Worm (Caenorhabditis elegans) whole organism, late embryonic: Measurements from ENCODE around the gene C25F6.1.

ENCODE experiments used
- C08G9.2 ChIP-seq: sonication (generic microtip); optimal IDR thresholded peaks from 2 replicates; lab custom pipeline; 2016; ENCODE audit warnings: mild to moderate bottlenecking, missing genetic modification characterization, moderate library complexity, missing compliant biosample characterization
- C38D4.7 ChIP-seq: fragments of 200-800 bp; sonication (Bioruptor generic); optimal IDR thresholded peaks from 2 replicates; lab custom pipeline; 2018; ENCODE audit warnings: mild to moderate bottlenecking, missing genetic modification characterization, moderate library complexity, missing compliant biosample characterization
- F13H6.1 ChIP-seq: sonication (generic microtip); optimal IDR thresholded peaks from 2 replicates; lab custom pipeline; 2016; ENCODE audit warnings: missing genetic modification characterization, missing compliant biosample characterization
- K02D7.2 ChIP-seq: sonication (generic microtip); optimal IDR thresholded peaks from 2 replicates; lab custom pipeline; 2017; ENCODE audit warnings: mild to moderate bottlenecking, missing genetic modification characterization, missing compliant biosample characterization
- Y22D7AL.16 ChIP-seq: sonication (generic microtip); optimal IDR thresholded peaks from 2 replicates; lab custom pipeline; 2016; ENCODE audit warnings: missing genetic modification characterization, missing compliant biosample characterization
- ama-1 ChIP-seq: fragments of 150-350 bp; optimal IDR thresholded peaks from 2 replicates; lab custom pipeline; 2014
- ceh-18 ChIP-seq: sonication (generic microtip); optimal IDR thresholded peaks from 2 replicates; lab custom pipeline; 2016; ENCODE audit warnings: missing genetic modification characterization, missing compliant biosample characterization
- ceh-19 ChIP-seq: fragments of 200-800 bp; sonication (Bioruptor generic); optimal IDR thresholded peaks from 2 replicates; lab custom pipeline; 2018; ENCODE audit warnings: mild to moderate bottlenecking, missing genetic modification characterization, missing compliant biosample characterization
- ceh-2 ChIP-seq: sonication (generic microtip); optimal IDR thresholded peaks from 2 replicates; lab custom pipeline; 2016; ENCODE audit warnings: missing genotype, missing genetic modification characterization, missing compliant biosample characterization
- ceh-22 ChIP-seq: sonication (generic microtip); optimal IDR thresholded peaks from 2 replicates; lab custom pipeline; 2017; ENCODE audit warnings: missing biosample characterization, missing genetic modification characterization
- ceh-24 ChIP-seq: sonication (generic microtip); optimal IDR thresholded peaks from 2 replicates; lab custom pipeline; 2016; ENCODE audit warnings: mild to moderate bottlenecking, missing genetic modification characterization, missing compliant biosample characterization
- ceh-30 ChIP-seq: fragments of 150-350 bp; optimal IDR thresholded peaks from 2 replicates; lab custom pipeline; 2014; ENCODE audit warnings: missing biosample characterization, missing genetic modification characterization
- ceh-31 ChIP-seq: sonication (generic microtip); optimal IDR thresholded peaks from 2 replicates; lab custom pipeline; 2016; ENCODE audit warnings: missing genetic modification characterization, missing compliant biosample characterization
- ceh-34 ChIP-seq: sonication (generic microtip); optimal IDR thresholded peaks from 2 replicates; lab custom pipeline; 2016; ENCODE audit warnings: mild to moderate bottlenecking, missing genetic modification characterization, missing compliant biosample characterization
- ceh-9 ChIP-seq: sonication (generic microtip); optimal IDR thresholded peaks from 2 replicates; lab custom pipeline; 2016; ENCODE audit warnings: mild to moderate bottlenecking, missing genetic modification characterization, inconsistent platforms, missing compliant biosample characterization
- che-1 ChIP-seq: sonication (generic microtip); optimal IDR thresholded peaks from 2 replicates; lab custom pipeline; 2016; ENCODE audit warnings: mild to moderate bottlenecking, missing genetic modification characterization, missing compliant biosample characterization
- dmd-4 ChIP-seq: sonication (generic microtip); optimal IDR thresholded peaks from 2 replicates; lab custom pipeline; 2016; ENCODE audit warnings: borderline replicate concordance, missing genetic modification characterization, missing compliant biosample characterization
- dve-1 ChIP-seq: sonication (generic microtip); optimal IDR thresholded peaks from 2 replicates; lab custom pipeline; 2017; ENCODE audit warnings: antibody characterized with exemption, mild to moderate bottlenecking, missing genetic modification characterization, missing compliant biosample characterization
- elt-4 ChIP-seq: sonication (generic microtip); optimal IDR thresholded peaks from 2 replicates; lab custom pipeline; 2016; ENCODE audit warnings: missing genetic modification characterization, missing compliant biosample characterization
- eyg-1 ChIP-seq: sonication (generic microtip); optimal IDR thresholded peaks from 2 replicates; lab custom pipeline; 2016; ENCODE audit warnings: missing genotype, missing genetic modification characterization, missing compliant biosample characterization
- fax-1 ChIP-seq: sonication (generic microtip); optimal IDR thresholded peaks from 2 replicates; lab custom pipeline; 2016; ENCODE audit warnings: missing genotype, missing genetic modification characterization, missing compliant biosample characterization
- hlh-15 ChIP-seq: sonication (generic microtip); optimal IDR thresholded peaks from 2 replicates; lab custom pipeline; 2016; ENCODE audit warnings: missing genetic modification characterization, missing compliant biosample characterization
- lim-6 ChIP-seq: sonication (generic microtip); optimal IDR thresholded peaks from 2 replicates; lab custom pipeline; 2016; ENCODE audit warnings: missing genetic modification characterization, missing compliant biosample characterization
- lin-11 ChIP-seq: fragments of 200-800 bp; sonication (Bioruptor generic); optimal IDR thresholded peaks from 2 replicates; lab custom pipeline; 2018; ENCODE audit warnings: mild to moderate bottlenecking, missing genetic modification characterization, missing compliant biosample characterization
- madf-2 ChIP-seq: sonication (generic microtip); optimal IDR thresholded peaks from 2 replicates; lab custom pipeline; 2017; ENCODE audit warnings: missing genetic modification characterization, missing compliant biosample characterization
- mec-3 ChIP-seq: sonication (generic microtip); optimal IDR thresholded peaks from 2 replicates; lab custom pipeline; 2016; ENCODE audit warnings: borderline replicate concordance, missing genetic modification characterization, missing compliant biosample characterization
- npax-4 ChIP-seq: sonication (generic microtip); optimal IDR thresholded peaks from 2 replicates; lab custom pipeline; 2016; ENCODE audit warnings: missing genetic modification characterization, missing compliant biosample characterization
- odd-2 ChIP-seq: sonication (generic microtip); optimal IDR thresholded peaks from 2 replicates; lab custom pipeline; 2017; ENCODE audit warnings: antibody characterized with exemption, mild to moderate bottlenecking, missing genetic modification characterization, missing compliant biosample characterization
- pat-9 ChIP-seq: fragments of 200-800 bp; sonication (Bioruptor generic); optimal IDR thresholded peaks from 2 replicates; lab custom pipeline; 2018; ENCODE audit warnings: mild to moderate bottlenecking, missing genetic modification characterization, moderate library complexity, missing compliant biosample characterization
- pha-2 ChIP-seq: sonication (generic microtip); optimal IDR thresholded peaks from 2 replicates; lab custom pipeline; 2017; ENCODE audit warnings: mild to moderate bottlenecking, missing genetic modification characterization, missing compliant biosample characterization
- pros-1 ChIP-seq: fragments of 150-350 bp; optimal IDR thresholded peaks from 2 replicates; lab custom pipeline; 2014; ENCODE audit warnings: missing biosample characterization, missing genetic modification reagents, missing genetic modification characterization
- rnt-1 ChIP-seq: sonication (generic microtip); optimal IDR thresholded peaks from 2 replicates; lab custom pipeline; 2016; ENCODE audit warnings: missing genetic modification characterization, missing compliant biosample characterization
- sdc-2 ChIP-seq: sonication (generic microtip); optimal IDR thresholded peaks from 2 replicates; lab custom pipeline; 2016; ENCODE audit warnings: missing genotype, missing genetic modification characterization, missing compliant biosample characterization
- sox-2 ChIP-seq: fragments of 200-800 bp; sonication (Bioruptor generic); IDR thresholded peaks from 2 replicates; pipeline ENCODE4 v1.3.6; 2022; ENCODE audit warnings: missing genetic modification reagents, missing genetic modification characterization, missing compliant biosample characterization
- sox-4 ChIP-seq: sonication (generic microtip); optimal IDR thresholded peaks from 2 replicates; lab custom pipeline; 2017; ENCODE audit warnings: mild to moderate bottlenecking, missing genetic modification characterization, inconsistent platforms, missing compliant biosample characterization
- tbx-7 ChIP-seq: sonication (generic microtip); optimal IDR thresholded peaks from 2 replicates; lab custom pipeline; 2016; ENCODE audit warnings: missing genotype, missing genetic modification characterization, missing compliant biosample characterization
- ttx-3 ChIP-seq: sonication (generic microtip); optimal IDR thresholded peaks from 2 replicates; lab custom pipeline; 2016; ENCODE audit warnings: missing genetic modification reagents, missing genetic modification characterization, missing compliant biosample characterization
- unc-42 ChIP-seq: sonication (generic microtip); optimal IDR thresholded peaks from 2 replicates; lab custom pipeline; 2016; ENCODE audit warnings: missing genotype, missing genetic modification characterization, missing compliant biosample characterization
- unc-55 ChIP-seq: sonication (generic microtip); optimal IDR thresholded peaks from 2 replicates; lab custom pipeline; 2017; ENCODE audit warnings: missing biosample characterization, missing genetic modification reagents, missing genetic modification characterization
- unc-86 ChIP-seq: sonication (generic microtip); optimal IDR thresholded peaks from 2 replicates; lab custom pipeline; 2016; ENCODE audit warnings: missing genetic modification characterization, missing compliant biosample characterization
- zip-5 ChIP-seq: sonication (generic microtip); optimal IDR thresholded peaks from 2 replicates; lab custom pipeline; 2016; ENCODE audit warnings: missing genetic modification characterization, missing compliant biosample characterization
- ztf-16 ChIP-seq: sonication (generic microtip); optimal IDR thresholded peaks from 2 replicates; lab custom pipeline; 2017; ENCODE audit warnings: missing genetic modification characterization, missing compliant biosample characterization

The C25F6.1 gene

ce11 chrX:5485931-5486537 lies at the start of gene C25F6.1:
TSS of gene C25F6.1 (plus strand) at chrX:5486487.
- TF ChIP-seq unc-86 (tag; lab: Kevin White, UChicago) (no peak), rnt-1 (tag; lab: Kevin White, UChicago) (no peak), ceh-22 (tag; lab: Kevin White, UChicago) (no peak), ceh-34 (tag; lab: Kevin White, UChicago) (no peak), ttx-3 (tag; lab: Kevin White, UChicago) (no peak), ceh-24 (tag; lab: Kevin White, UChicago) (no peak), K02D7.2 (tag; lab: Kevin White, UChicago) (no peak), C38D4.7 (GFP tag; lab: Kevin White, UChicago) (no peak), lin-11 (no peak), eyg-1 (tag; lab: Kevin White, UChicago) (no peak), sdc-2 (tag; lab: Kevin White, UChicago) (no peak), ztf-16 (tag; lab: Kevin White, UChicago) (no peak), sox-4 (tag; lab: Kevin White, UChicago) (no peak), npax-4 (no peak), zip-5 (no peak), C08G9.2 (tag; lab: Kevin White, UChicago) (no peak)

- TF ChIP-seq zip-5, result no peak
- no peak for TF ChIP-seq unc-55 (GFP tag; lab: Kevin White, UChicago)
- TF ChIP-seq ceh-31, result no peak
- TF ChIP-seq Y22D7AL.16, result no peak
- TF ChIP-seq fax-1 (tag; lab: Kevin White, UChicago), result no peak
- TF ChIP-seq tbx-7, result no peak
- TF ChIP-seq madf-2, result no peak
- no peak for TF ChIP-seq rnt-1 (tag; lab: Kevin White, UChicago)
- TF ChIP-seq F13H6.1 (tag; lab: Kevin White, UChicago), result no peak
- TF ChIP-seq ceh-19 (GFP tag; lab: Kevin White, UChicago), result no peak
- TF ChIP-seq mec-3 (tag; lab: Kevin White, UChicago), result no peak
- TF ChIP-seq lin-11, result no peak
- no peak for TF ChIP-seq sox-2
- TF ChIP-seq ceh-34 (tag; lab: Kevin White, UChicago), result no peak
- TF ChIP-seq hlh-15 (tag; lab: Kevin White, UChicago), result no peak
- TF ChIP-seq odd-2 (tag; lab: Kevin White, UChicago), result no peak
- TF ChIP-seq pat-9 (tag; lab: Kevin White, UChicago), result no peak
- TF ChIP-seq ztf-16 (tag; lab: Kevin White, UChicago), result no peak
- TF ChIP-seq pha-2, result no peak
Observed at ce11 chrX:5444863-5445262, 41.4 kb upstream of the C25F6.1 start, which contains the start of gene itm-2. TSS of gene itm-2 (plus strand) at chrX:5445163.

ce11 chrX:5447381-5447780 lies 38.9 kb upstream of the C25F6.1 start:
- TF ChIP-seq pros-1 (tag; lab: Kevin White, UChicago) (no peak), tbx-7 (no peak), ama-1 (no peak), hlh-15 (tag; lab: Kevin White, UChicago) (no peak), ceh-9 (no peak), zip-5 (no peak), ceh-19 (GFP tag; lab: Kevin White, UChicago) (no peak), dmd-4 (tag; lab: Kevin White, UChicago) (no peak), ceh-18 (tag; lab: Kevin White, UChicago) (no peak), unc-42 (tag; lab: Kevin White, UChicago) (no peak), ceh-2 (tag; lab: Kevin White, UChicago) (no peak), C08G9.2 (tag; lab: Kevin White, UChicago) (no peak), ztf-16 (tag; lab: Kevin White, UChicago) (no peak), ceh-30 (tag; lab: Kevin White, UChicago) (no peak), che-1 (tag; lab: Kevin White, UChicago) (no peak), elt-4 (no peak), dve-1 (no peak), lim-6 (tag; lab: Kevin White, UChicago) (no peak)
